Fruit fly (Drosophila melanogaster): Measurements from ENCODE around the gene CG9630.

The CG9630 gene

dm6 chr3R:8277494-8278293, 8.0 kb upstream of the CG9630 start, which contains the start of gene ato:
ato (plus strand) TSS chr3R:8278052.
- TF ChIP-seq usp (GFP tag; optimal IDR thresholded peaks at IDR 0.05) (no peak), EcR (GFP tag; optimal IDR thresholded peaks at IDR 0.05) (no peak), CG8478 (optimal IDR thresholded peaks at IDR 0.05) (no peak), psq (optimal IDR thresholded peaks at IDR 0.05) (no peak), Dll (optimal IDR thresholded peaks at IDR 0.05) (no peak), pan (optimal IDR thresholded peaks at IDR 0.05) (no peak)

dm6 chr3R:8275031-8275430, 5.3 kb upstream of the CG9630 start:
- TF ChIP-seq Dll (optimal IDR thresholded peaks at IDR 0.05) (no peak), usp (GFP tag; optimal IDR thresholded peaks at IDR 0.05) (no peak), pan (optimal IDR thresholded peaks at IDR 0.05) (no peak), CG8478 (optimal IDR thresholded peaks at IDR 0.05) (no peak), psq (optimal IDR thresholded peaks at IDR 0.05) (no peak), EcR (GFP tag; optimal IDR thresholded peaks at IDR 0.05) (no peak)

- TF ChIP-seq usp (GFP tag; optimal IDR thresholded peaks at IDR 0.05) (no peak), EcR (GFP tag; optimal IDR thresholded peaks at IDR 0.05) (no peak), pan (optimal IDR thresholded peaks at IDR 0.05) (no peak), Dll (optimal IDR thresholded peaks at IDR 0.05) (no peak), CG8478 (optimal IDR thresholded peaks at IDR 0.05) (no peak), psq (optimal IDR thresholded peaks at IDR 0.05) (no peak)
Observed at dm6 chr3R:8272573-8273165, 3.0 kb upstream of the CG9630 start.

dm6 chr3R:8264302-8265080, 5.2 kb downstream of the CG9630 start, which contains the start of the genes RPA1 and Mcm2:
RPA1 (minus strand) TSS chr3R:8264451.
Mcm2 (plus strand) TSS chr3R:8264970.
- no peak for TF ChIP-seq pan (optimal IDR thresholded peaks at IDR 0.05)
- no peak for TF ChIP-seq EcR (GFP tag; optimal IDR thresholded peaks at IDR 0.05)
- no peak for TF ChIP-seq usp (GFP tag; optimal IDR thresholded peaks at IDR 0.05)
- TF ChIP-seq Dll (optimal IDR thresholded peaks at IDR 0.05), result no peak
- TF ChIP-seq CG8478 (optimal IDR thresholded peaks at IDR 0.05), result no peak
- no peak for TF ChIP-seq psq (optimal IDR thresholded peaks at IDR 0.05)

- TF ChIP-seq usp (GFP tag; optimal IDR thresholded peaks at IDR 0.05) (no peak), Dll (optimal IDR thresholded peaks at IDR 0.05) (no peak), EcR (GFP tag; optimal IDR thresholded peaks at IDR 0.05) (no peak)
Observed at dm6 chr3R:8261634-8262033, 8.1 kb downstream of the CG9630 start.

- TF ChIP-seq CG8478 (optimal IDR thresholded peaks at IDR 0.05) (no peak), EcR (GFP tag; optimal IDR thresholded peaks at IDR 0.05) (no peak), psq (optimal IDR thresholded peaks at IDR 0.05) (no peak), usp (GFP tag; optimal IDR thresholded peaks at IDR 0.05) (no peak), Dll (optimal IDR thresholded peaks at IDR 0.05) (no peak), pan (optimal IDR thresholded peaks at IDR 0.05) (no peak)
Observed at dm6 chr3R:8256040-8256439, 13.7 kb downstream of the CG9630 start.

- no peak for TF ChIP-seq psq (optimal IDR thresholded peaks at IDR 0.05)
- TF ChIP-seq usp (GFP tag; optimal IDR thresholded peaks at IDR 0.05), result no peak
Observed at dm6 chr3R:8254347-8254746, 15.3 kb downstream of the CG9630 start.

dm6 chr3R:8251532-8251931, 18.2 kb downstream of the CG9630 start:
- TF ChIP-seq Dll (optimal IDR thresholded peaks at IDR 0.05) (no peak), CG8478 (optimal IDR thresholded peaks at IDR 0.05) (no peak), usp (GFP tag; optimal IDR thresholded peaks at IDR 0.05) (no peak), pan (optimal IDR thresholded peaks at IDR 0.05) (no peak), psq (optimal IDR thresholded peaks at IDR 0.05) (no peak), EcR (GFP tag; optimal IDR thresholded peaks at IDR 0.05) (no peak)

dm6 chr3R:8250166-8250733, 19.4 kb downstream of the CG9630 start, which contains the start of gene mtg:
mtg (plus strand) TSS chr3R:8250497.
- TF ChIP-seq pan (optimal IDR thresholded peaks at IDR 0.05) (no peak), Dll (optimal IDR thresholded peaks at IDR 0.05) (no peak), EcR (GFP tag; optimal IDR thresholded peaks at IDR 0.05) (no peak), CG8478 (optimal IDR thresholded peaks at IDR 0.05) (no peak), psq (optimal IDR thresholded peaks at IDR 0.05) (no peak), usp (GFP tag; optimal IDR thresholded peaks at IDR 0.05) (no peak)

dm6 chr3R:8248138-8248537, 21.6 kb downstream of the CG9630 start, which contains the start of gene CG15864:
CG15864 (plus strand) TSS chr3R:8248438.
- no peak for TF ChIP-seq psq (optimal IDR thresholded peaks at IDR 0.05)
- TF ChIP-seq EcR (GFP tag; optimal IDR thresholded peaks at IDR 0.05), result no peak

dm6 chr3R:8243720-8244119, 26.0 kb downstream of the CG9630 start, which contains the start of the genes CG9636, CG18749 and CG33722:
CG9636 (minus strand) TSS chr3R:8243792.
CG18749 (plus strand) TSS chr3R:8244055.
CG33722 (plus strand) TSS chr3R:8244055.
- no peak for TF ChIP-seq usp (GFP tag; optimal IDR thresholded peaks at IDR 0.05)
- no peak for TF ChIP-seq psq (optimal IDR thresholded peaks at IDR 0.05)
- TF ChIP-seq EcR (GFP tag; optimal IDR thresholded peaks at IDR 0.05), result no peak
- no peak for TF ChIP-seq pan (optimal IDR thresholded peaks at IDR 0.05)
- no peak for TF ChIP-seq Dll (optimal IDR thresholded peaks at IDR 0.05)
- no peak for TF ChIP-seq CG8478 (optimal IDR thresholded peaks at IDR 0.05)

All from whole organism.